Worm (Caenorhabditis elegans): Measurements from ENCODE around the gene D2096.7.

DNA sequence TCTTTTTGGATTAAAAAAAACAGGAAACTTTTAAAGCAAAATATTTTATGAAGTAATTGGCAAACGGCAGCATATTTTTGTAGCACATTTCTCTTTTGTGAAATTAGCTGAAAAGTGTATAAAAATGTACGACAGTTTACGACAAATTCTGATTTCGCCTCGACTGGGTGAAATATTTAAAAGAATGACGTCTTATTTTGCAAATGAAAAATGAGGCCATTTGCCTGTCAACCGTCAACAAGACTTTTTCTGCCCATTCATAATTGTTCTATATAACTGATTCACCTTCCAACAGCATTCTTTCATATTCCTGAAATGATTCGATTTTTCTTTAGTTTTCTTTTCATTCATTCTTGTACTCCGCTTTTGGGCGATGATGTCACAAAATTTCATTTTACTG is 21.8 kb downstream of the D2096.7 start, which contains the start of the genes F17E9.2 and col-116:
- TF ChIP-seq him-1 (tag; optimal IDR thresholded peaks at IDR 0.05) (no peak), dao-5 (tag; optimal IDR thresholded peaks at IDR 0.05) (no peak)
